Worm (Caenorhabditis elegans) whole organism, early embryonic: ENCODE data around the gene syd-9.
A peak's percentile ranks its signal among the peaks of the same experiment; 100 is the strongest.

ENCODE experiments used
- B0310.2 ChIP-seq: sonication (generic microtip); optimal IDR thresholded peaks from 2 replicates; lab custom pipeline; 2016; ENCODE audit warnings: mild to moderate bottlenecking, missing genetic modification characterization, missing compliant biosample characterization
- F13C5.2 ChIP-seq: sonication (generic microtip); optimal IDR thresholded peaks from 2 replicates; lab custom pipeline; 2017; ENCODE audit warnings: mild to moderate bottlenecking, missing genetic modification characterization, inconsistent platforms, missing compliant biosample characterization
- aly-1 ChIP-seq: sonication (generic microtip); optimal IDR thresholded peaks from 2 replicates; lab custom pipeline; 2016; ENCODE audit warnings: missing genetic modification characterization, missing compliant biosample characterization
- ama-1 ChIP-seq: fragments of 150-350 bp; optimal IDR thresholded peaks from 2 replicates; lab custom pipeline; 2014
- ceh-13 ChIP-seq: fragments of 200-800 bp; sonication (Bioruptor generic); optimal IDR thresholded peaks from 2 replicates; lab custom pipeline; 2018; ENCODE audit warnings: mild to moderate bottlenecking, missing genetic modification characterization, missing compliant biosample characterization
- ceh-36 ChIP-seq: sonication (generic microtip); optimal IDR thresholded peaks from 2 replicates; lab custom pipeline; 2016; ENCODE audit warnings: missing genetic modification characterization, inconsistent platforms, missing compliant biosample characterization
- ets-7 ChIP-seq: sonication (generic microtip); optimal IDR thresholded peaks from 2 replicates; lab custom pipeline; 2016; ENCODE audit warnings: missing genotype, missing genetic modification characterization, missing compliant biosample characterization
- flt-1 ChIP-seq: fragments of 200-800 bp; sonication (Bioruptor generic); IDR thresholded peaks from 2 replicates; pipeline ENCODE4 v1.3.6; 2022; ENCODE audit warnings: missing genetic modification characterization, missing compliant biosample characterization
- hmbx-1 ChIP-seq: sonication (generic microtip); optimal IDR thresholded peaks from 2 replicates; lab custom pipeline; 2016; ENCODE audit warnings: mild to moderate bottlenecking, missing genetic modification characterization, missing compliant biosample characterization
- hmg-4 ChIP-seq: fragments of 200-800 bp; sonication (Bioruptor generic); optimal IDR thresholded peaks from 2 replicates; lab custom pipeline; 2018; ENCODE audit warnings: mild to moderate bottlenecking, missing genetic modification characterization, missing compliant biosample characterization
- hnd-1 ChIP-seq: sonication (generic microtip); optimal IDR thresholded peaks from 2 replicates; lab custom pipeline; 2016; ENCODE audit warnings: missing genetic modification characterization, missing compliant biosample characterization
- pes-1 ChIP-seq: fragments of 200-800 bp; sonication (Bioruptor generic); IDR thresholded peaks from 2 replicates; pipeline ENCODE4 v1.3.6; 2022; ENCODE audit warnings: missing genetic modification reagents, missing genetic modification characterization, missing compliant biosample characterization
- scrt-1 ChIP-seq: fragments of 200-800 bp; sonication (Bioruptor generic); IDR thresholded peaks from 2 replicates; pipeline ENCODE4 v1.3.6; 2022; ENCODE audit warnings: missing genetic modification characterization, missing compliant biosample characterization
- sea-1 ChIP-seq: fragments of 200-800 bp; sonication (Bioruptor generic); conservative IDR thresholded peaks from 2 replicates; pipeline ENCODE4 v1.3.6; 2022; ENCODE audit warnings: missing genetic modification characterization, missing compliant biosample characterization
- tbx-11 ChIP-seq: fragments of 200-800 bp; sonication (Bioruptor generic); IDR thresholded peaks from 2 replicates; pipeline ENCODE4 v1.3.6; 2022; ENCODE audit warnings: missing genetic modification characterization, missing compliant biosample characterization
- tbx-37 ChIP-seq: fragments of 200-800 bp; sonication (Bioruptor generic); conservative IDR thresholded peaks from 2 replicates; pipeline ENCODE4 v1.3.6; 2022; ENCODE audit warnings: missing genetic modification reagents, missing genetic modification characterization, missing compliant biosample characterization
- tra-4 ChIP-seq: sonication (generic microtip); optimal IDR thresholded peaks from 2 replicates; lab custom pipeline; 2017; ENCODE audit warnings: missing genetic modification characterization, missing compliant biosample characterization

The syd-9 gene

DNA sequence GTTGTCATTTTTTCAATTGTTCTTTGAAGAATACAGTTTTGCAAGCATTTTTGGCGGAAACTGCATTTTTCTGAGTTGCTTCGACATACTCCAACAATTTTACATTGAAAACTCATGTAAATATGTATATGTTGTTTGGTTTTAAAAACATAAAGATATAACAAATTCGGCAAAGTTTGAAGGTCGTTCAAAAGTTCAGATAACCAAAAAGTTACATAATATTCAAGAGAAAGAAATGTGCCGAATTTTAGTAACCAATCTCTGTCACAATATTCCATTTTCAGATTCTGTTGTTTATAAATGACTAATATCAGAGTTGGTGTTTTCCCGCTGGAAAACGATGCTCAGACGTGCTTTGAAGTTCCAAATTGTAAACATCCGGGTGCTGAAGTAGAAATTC lies 11.5 kb upstream of the syd-9 start, which contains the start of gene ZK867.2:
Gene ZK867.2, plus strand, starts transcription at position 301 of the 400 bp plus-strand sequence.
- TF ChIP-seq hmg-4 (no peak), aly-1 (no peak), tbx-11 (GFP tag; lab: Robert Waterston, UW) (no peak), flt-1 (GFP tag; lab: Robert Waterston, UW) (no peak), tra-4 (tag; lab: Kevin White, UChicago) (no peak), scrt-1 (no peak), ama-1 (lab: Kevin White, UChicago) (no peak), hmbx-1 (no peak), pes-1 (GFP tag; lab: Robert Waterston, UW) (no peak), ceh-13 (GFP tag; lab: Kevin White, UChicago) (no peak), sea-1 (GFP tag; lab: Robert Waterston, UW) (no peak), tbx-37 (GFP tag; lab: Robert Waterston, UW) (no peak), ets-7 (tag; lab: Kevin White, UChicago) (no peak), F13C5.2 (tag; lab: Kevin White, UChicago) (no peak), ceh-36 (tag; lab: Kevin White, UChicago) (no peak), hnd-1 (tag; lab: Kevin White, UChicago) (no peak)

- no peak for TF ChIP-seq ama-1 (lab: Kevin White, UChicago)
- no peak for TF ChIP-seq flt-1 (GFP tag; lab: Robert Waterston, UW)
- TF ChIP-seq ets-7 (tag; lab: Kevin White, UChicago), result no peak
- no peak for TF ChIP-seq B0310.2 (tag; lab: Kevin White, UChicago)
- TF ChIP-seq tbx-11 (GFP tag; lab: Robert Waterston, UW), result no peak
- no peak for TF ChIP-seq ceh-13 (GFP tag; lab: Kevin White, UChicago)
- TF ChIP-seq F13C5.2 (tag; lab: Kevin White, UChicago), result no peak
- no peak for TF ChIP-seq sea-1 (GFP tag; lab: Robert Waterston, UW)
- no peak for TF ChIP-seq aly-1
- TF ChIP-seq ceh-36 (tag; lab: Kevin White, UChicago), result no peak
- TF ChIP-seq pes-1 (GFP tag; lab: Robert Waterston, UW), result no peak
- no peak for TF ChIP-seq tbx-37 (GFP tag; lab: Robert Waterston, UW)
- no peak for TF ChIP-seq hmbx-1
- TF ChIP-seq hmg-4, result no peak
- TF ChIP-seq tra-4 (tag; lab: Kevin White, UChicago), result no peak
- TF ChIP-seq hnd-1 (tag; lab: Kevin White, UChicago), result no peak
These were observed 8.7 kb upstream of the syd-9 start for ce11 chrX:7209151-7209550.

DNA sequence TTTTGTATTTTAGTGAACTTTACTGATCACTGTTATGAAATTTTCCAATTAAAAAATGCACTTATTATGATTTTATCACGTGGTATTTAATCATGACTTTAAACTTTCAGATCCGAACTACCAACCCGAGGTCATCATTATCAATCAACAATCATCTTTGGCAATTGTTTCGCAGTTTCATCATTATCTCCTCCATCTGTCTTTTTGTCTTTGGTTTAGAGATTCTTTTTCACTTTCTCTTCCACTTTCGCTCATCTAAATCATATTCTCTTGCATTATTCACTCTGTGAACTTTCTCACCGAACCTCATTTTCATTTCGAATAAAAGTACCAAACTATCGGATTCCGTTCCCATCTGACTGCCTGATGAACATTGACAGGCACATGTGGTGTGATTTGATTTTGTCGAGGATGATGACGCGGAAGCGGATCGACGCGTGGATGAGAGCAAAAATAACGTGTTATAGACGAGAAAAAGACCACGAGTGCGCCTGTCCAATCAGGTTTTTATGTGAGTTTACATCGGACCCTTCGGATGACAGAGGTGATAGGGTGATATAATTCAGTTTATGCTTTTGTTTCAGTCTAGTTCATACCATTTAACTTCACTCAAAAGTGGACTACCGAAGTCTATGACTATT lies 7.3 kb upstream of the syd-9 start:
- no peak for TF ChIP-seq hnd-1 (tag; lab: Kevin White, UChicago)
- no peak for TF ChIP-seq aly-1
- no peak for TF ChIP-seq F13C5.2 (tag; lab: Kevin White, UChicago)
- no peak for TF ChIP-seq ceh-13 (GFP tag; lab: Kevin White, UChicago)
- no peak for TF ChIP-seq tbx-11 (GFP tag; lab: Robert Waterston, UW)
- TF ChIP-seq ama-1 (lab: Kevin White, UChicago), result no peak
- TF ChIP-seq hmbx-1, result no peak
- TF ChIP-seq B0310.2 (tag; lab: Kevin White, UChicago), result no peak
- TF ChIP-seq tbx-37 (GFP tag; lab: Robert Waterston, UW), result no peak
- TF ChIP-seq ets-7 (tag; lab: Kevin White, UChicago), result no peak
- TF ChIP-seq sea-1 (GFP tag; lab: Robert Waterston, UW), result no peak
- TF ChIP-seq flt-1 (GFP tag; lab: Robert Waterston, UW), result no peak
- TF ChIP-seq pes-1 (GFP tag; lab: Robert Waterston, UW), result no peak
- no peak for TF ChIP-seq ceh-36 (tag; lab: Kevin White, UChicago)
- no peak for TF ChIP-seq tra-4 (tag; lab: Kevin White, UChicago)
- no peak for TF ChIP-seq scrt-1
- no peak for TF ChIP-seq hmg-4

ce11 chrX:7211405-7211804 lies 6.5 kb upstream of the syd-9 start, which contains the start of gene spp-22:
spp-22 (plus strand) TSS chrX:7211705.
- TF ChIP-seq hmbx-1 (no peak), B0310.2 (tag; lab: Kevin White, UChicago) (no peak), ama-1 (lab: Kevin White, UChicago) (no peak), tra-4 (tag; lab: Kevin White, UChicago) (no peak), tbx-11 (GFP tag; lab: Robert Waterston, UW) (no peak), sea-1 (GFP tag; lab: Robert Waterston, UW) (no peak), scrt-1 (no peak), ceh-36 (tag; lab: Kevin White, UChicago) (no peak), ceh-13 (GFP tag; lab: Kevin White, UChicago) (no peak), flt-1 (GFP tag; lab: Robert Waterston, UW) (no peak), F13C5.2 (tag; lab: Kevin White, UChicago) (no peak), hmg-4 (no peak), tbx-37 (GFP tag; lab: Robert Waterston, UW) (no peak), hnd-1 (tag; lab: Kevin White, UChicago) (no peak), pes-1 (GFP tag; lab: Robert Waterston, UW) (no peak), ets-7 (tag; lab: Kevin White, UChicago) (no peak), aly-1 (no peak)

DNA sequence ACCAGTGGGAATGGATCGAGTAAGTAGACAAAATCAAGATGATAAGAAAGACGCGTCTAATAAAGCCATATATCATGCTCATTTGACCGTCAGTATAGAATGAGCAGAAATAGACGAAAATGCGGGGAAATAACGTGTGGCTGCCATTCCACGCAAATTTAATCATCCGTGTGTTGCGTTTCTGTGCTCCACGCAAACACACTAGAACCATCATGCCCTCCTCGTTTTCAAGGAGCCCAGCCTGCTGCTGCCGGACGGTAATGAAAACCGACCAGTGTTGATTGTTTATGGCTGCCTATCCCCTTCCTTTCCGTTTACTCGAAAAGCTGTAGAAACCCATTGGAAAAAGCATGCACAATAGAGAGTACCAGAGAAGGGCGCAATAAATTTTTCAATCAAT lies 2.3 kb downstream of the syd-9 start:
- no peak for TF ChIP-seq hmg-4
- no peak for TF ChIP-seq F13C5.2 (tag; lab: Kevin White, UChicago)
- TF ChIP-seq ets-7 (tag; lab: Kevin White, UChicago), result no peak
- no peak for TF ChIP-seq aly-1
- no peak for TF ChIP-seq hmbx-1
- no peak for TF ChIP-seq ama-1 (lab: Kevin White, UChicago)
- no peak for TF ChIP-seq ceh-36 (tag; lab: Kevin White, UChicago)
- TF ChIP-seq tbx-37 (GFP tag; lab: Robert Waterston, UW), result no peak
- no peak for TF ChIP-seq tra-4 (tag; lab: Kevin White, UChicago)
- TF ChIP-seq hnd-1 (tag; lab: Kevin White, UChicago), result no peak
- no peak for TF ChIP-seq sea-1 (GFP tag; lab: Robert Waterston, UW)
- TF ChIP-seq ceh-13 (GFP tag; lab: Kevin White, UChicago), result no peak
- no peak for TF ChIP-seq pes-1 (GFP tag; lab: Robert Waterston, UW)
- TF ChIP-seq B0310.2 (tag; lab: Kevin White, UChicago), result no peak
- TF ChIP-seq scrt-1, result no peak
- TF ChIP-seq tbx-11 (GFP tag; lab: Robert Waterston, UW), result no peak
- TF ChIP-seq flt-1 (GFP tag; lab: Robert Waterston, UW), result no peak

ce11 chrX:7222383-7222782 lies 4.5 kb downstream of the syd-9 start:
- TF ChIP-seq hmbx-1 (no peak), sea-1 (GFP tag; lab: Robert Waterston, UW) (0 out of 2 replicates have a peak, but pooled peaks have one; percentile 20), ceh-36 (tag; lab: Kevin White, UChicago) (peak; percentile 34), scrt-1 (no peak), aly-1 (no peak), flt-1 (GFP tag; lab: Robert Waterston, UW) (no peak), hmg-4 (no peak)
